Worm (Caenorhabditis elegans) whole organism, L1 larva: Measurements from ENCODE around the gene egl-4.

Experiments used
- F16B12.6 ChIP-seq: fragments of 150-350 bp; optimal IDR thresholded peaks from 2 replicates; lab custom pipeline; 2014; ENCODE audit warnings: missing biosample characterization, missing genetic modification characterization
- aha-1 ChIP-seq: fragments of 150-350 bp; optimal IDR thresholded peaks from 2 replicates; lab custom pipeline; 2014; ENCODE audit warnings: missing biosample characterization, missing genetic modification characterization
- alr-1 ChIP-seq: fragments of 200-800 bp; sonication (Bioruptor generic); optimal IDR thresholded peaks from 2 replicates; lab custom pipeline; 2018; ENCODE audit warnings: borderline replicate concordance, mild to moderate bottlenecking, missing genetic modification characterization, missing compliant biosample characterization
- ama-1 ChIP-seq: fragments of 150-350 bp; optimal IDR thresholded peaks from 2 replicates; lab custom pipeline; 2014
- blmp-1 ChIP-seq: fragments of 150-350 bp; optimal IDR thresholded peaks from 2 replicates; lab custom pipeline; 2014; ENCODE audit warnings: missing biosample characterization, missing genetic modification characterization
- ceh-82 ChIP-seq, 3 experiments: fragments of 150-350 bp in 1 of 3; sonication (generic microtip) in 2 of 3; optimal IDR thresholded peaks; 2 replicates each; lab custom pipeline; 2014 to 2017; ENCODE audit warnings: missing biosample characterization in 3 of 3, missing genetic modification characterization in 3 of 3
- ceh-90 ChIP-seq: sonication (generic microtip); optimal IDR thresholded peaks from 2 replicates; lab custom pipeline; 2016; ENCODE audit warnings: missing genetic modification characterization, missing compliant biosample characterization
- dsc-1 ChIP-seq: sonication (generic microtip); optimal IDR thresholded peaks from 2 replicates; lab custom pipeline; 2016; ENCODE audit warnings: mild to moderate bottlenecking, missing genetic modification characterization, missing compliant biosample characterization
- efl-1 ChIP-seq, 4 experiments: fragments of 150-350 bp; optimal IDR thresholded peaks in 3 of 4; peaks in 1 of 4; 1 replicate in 1 of 4; 2 replicates in 3 of 4; lab custom pipeline; 2014; ENCODE audit warnings: missing biosample characterization in 2 of 4, missing genetic modification characterization in 2 of 4, missing genetic modification reagents in 2 of 4
- efl-3 ChIP-seq: fragments of 200-800 bp; sonication (Bioruptor generic); optimal IDR thresholded peaks from 2 replicates; lab custom pipeline; 2018; ENCODE audit warnings: mild to moderate bottlenecking, missing genetic modification characterization, missing compliant biosample characterization
- egl-13 ChIP-seq: sonication (generic microtip); optimal IDR thresholded peaks from 2 replicates; lab custom pipeline; 2016; ENCODE audit warnings: missing genotype, missing genetic modification reagents, missing genetic modification characterization, missing compliant biosample characterization
- elt-2 ChIP-seq: sonication (generic microtip); optimal IDR thresholded peaks from 2 replicates; lab custom pipeline; 2016; ENCODE audit warnings: missing genetic modification characterization, mild to moderate bottlenecking, inconsistent platforms, missing compliant biosample characterization, missing genetic modification reagents
- elt-3 ChIP-seq, 6 experiments: fragments of 150-350 bp in 1 of 6; sonication (generic microtip); optimal IDR thresholded peaks; 2 replicates each; lab custom pipeline; 2017 to 2018; ENCODE audit warnings: missing biosample characterization in 6 of 6, missing genetic modification characterization in 6 of 6, inconsistent platforms in 1 of 6
- fkh-10 ChIP-seq: sonication (generic microtip); optimal IDR thresholded peaks from 2 replicates; lab custom pipeline; 2017; ENCODE audit warnings: missing biosample characterization, missing genetic modification reagents, missing genetic modification characterization
- fkh-4 ChIP-seq: sonication (generic microtip); optimal IDR thresholded peaks from 2 replicates; lab custom pipeline; 2016; ENCODE audit warnings: missing compliant biosample characterization, missing genetic modification characterization, borderline replicate concordance
- fkh-8 ChIP-seq: sonication (generic microtip); optimal IDR thresholded peaks from 2 replicates; lab custom pipeline; 2016; ENCODE audit warnings: mild to moderate bottlenecking, missing genetic modification characterization, missing compliant biosample characterization
- fos-1 ChIP-seq: fragments of 150-350 bp; optimal IDR thresholded peaks from 2 replicates; lab custom pipeline; 2014; ENCODE audit warnings: missing biosample characterization, missing genetic modification characterization
- grh-1 ChIP-seq: fragments of 200-800 bp; sonication (Bioruptor generic); IDR thresholded peaks from 2 replicates; pipeline ENCODE4 v1.3.6; 2022; ENCODE audit warnings: missing genetic modification reagents, missing genetic modification characterization, missing compliant biosample characterization
- hlh-17 ChIP-seq: fragments of 200-800 bp; sonication (Bioruptor generic); optimal IDR thresholded peaks from 2 replicates; lab custom pipeline; 2018; ENCODE audit warnings: missing genetic modification characterization, mild to moderate bottlenecking, missing compliant biosample characterization, moderate library complexity, borderline replicate concordance
- hlh-4 ChIP-seq: sonication (generic microtip); optimal IDR thresholded peaks from 2 replicates; lab custom pipeline; 2016; ENCODE audit warnings: mild to moderate bottlenecking, missing genetic modification characterization, missing compliant biosample characterization
- hpl-2 ChIP-seq: fragments of 150-350 bp; optimal IDR thresholded peaks from 2 replicates; lab custom pipeline; 2014; ENCODE audit warnings: missing biosample characterization, missing genetic modification reagents, missing genetic modification characterization
- irx-1 ChIP-seq: sonication (generic microtip); optimal IDR thresholded peaks from 2 replicates; lab custom pipeline; 2016; ENCODE audit warnings: missing genetic modification characterization, missing compliant biosample characterization
- isw-1 ChIP-seq: fragments of 200-800 bp; sonication (Bioruptor generic); IDR thresholded peaks from 2 replicates; pipeline ENCODE4 v1.3.6; 2022; ENCODE audit warnings: missing genetic modification characterization, missing compliant biosample characterization
- lin-13 ChIP-seq: fragments of 150-350 bp; optimal IDR thresholded peaks from 2 replicates; lab custom pipeline; 2014; ENCODE audit warnings: missing biosample characterization, missing genetic modification reagents, missing genetic modification characterization
- lin-14 ChIP-seq: fragments of 200-800 bp; sonication (Bioruptor generic); optimal IDR thresholded peaks from 2 replicates; lab custom pipeline; 2018; ENCODE audit warnings: mild to moderate bottlenecking, missing genetic modification characterization, moderate library complexity, missing compliant biosample characterization
- lin-15B ChIP-seq: fragments of 150-350 bp; sonication (generic microtip); optimal IDR thresholded peaks from 3 replicates; lab custom pipeline; 2014; ENCODE audit warnings: missing biosample characterization, missing genetic modification characterization
- lir-3 ChIP-seq: sonication (generic microtip); optimal IDR thresholded peaks from 2 replicates; lab custom pipeline; 2016; ENCODE audit warnings: mild to moderate bottlenecking, missing genetic modification characterization, moderate library complexity, missing compliant biosample characterization; ENCODE audit not compliant: poor library complexity
- lsy-2 ChIP-seq, 2 experiments: fragments of 150-350 bp; optimal IDR thresholded peaks; 2 replicates each; lab custom pipeline; 2014; ENCODE audit warnings: missing biosample characterization in 2 of 2, missing genetic modification characterization in 2 of 2
- mdl-1 ChIP-seq, 2 experiments: fragments of 150-350 bp; optimal IDR thresholded peaks; 2 replicates each; lab custom pipeline; 2014 to 2017; ENCODE audit warnings: missing biosample characterization in 2 of 2, missing genetic modification characterization in 2 of 2, inconsistent platforms in 1 of 2
- nhr-20 ChIP-seq: sonication (generic microtip); optimal IDR thresholded peaks from 2 replicates; lab custom pipeline; 2016; ENCODE audit warnings: mild to moderate bottlenecking, missing genetic modification characterization, missing compliant biosample characterization
- nhr-237 ChIP-seq: fragments of 150-350 bp; optimal IDR thresholded peaks from 2 replicates; lab custom pipeline; 2014; ENCODE audit warnings: missing biosample characterization, missing genetic modification characterization
- nhr-47 ChIP-seq: sonication (generic microtip); optimal IDR thresholded peaks from 2 replicates; lab custom pipeline; 2016; ENCODE audit warnings: mild to moderate bottlenecking, missing genetic modification characterization, moderate library complexity, missing compliant biosample characterization
- nhr-71 ChIP-seq: sonication (generic microtip); optimal IDR thresholded peaks from 2 replicates; lab custom pipeline; 2016; ENCODE audit warnings: mild to moderate bottlenecking, missing genetic modification characterization, moderate library complexity, missing compliant biosample characterization
- nhr-76 ChIP-seq: sonication (generic microtip); optimal IDR thresholded peaks from 2 replicates; lab custom pipeline; 2017; ENCODE audit warnings: missing biosample characterization, missing genetic modification characterization
- nhr-84 ChIP-seq: sonication (generic microtip); optimal IDR thresholded peaks from 2 replicates; lab custom pipeline; 2017; ENCODE audit warnings: missing biosample characterization, missing genetic modification characterization
- nhr-85 ChIP-seq: sonication (generic microtip); peaks from one replicate; lab custom pipeline; 2016; ENCODE audit warnings: missing genetic modification characterization, inconsistent platforms, missing compliant biosample characterization
- nhr-90 ChIP-seq: sonication (generic microtip); optimal IDR thresholded peaks from 2 replicates; lab custom pipeline; 2016; ENCODE audit warnings: mild to moderate bottlenecking, missing genetic modification characterization, missing compliant biosample characterization; ENCODE audit not compliant: poor library complexity
- pax-3 ChIP-seq: fragments of 200-800 bp; sonication (Bioruptor generic); optimal IDR thresholded peaks from 2 replicates; lab custom pipeline; 2018; ENCODE audit warnings: mild to moderate bottlenecking, missing genetic modification characterization, moderate library complexity, missing compliant biosample characterization
- pqm-1 ChIP-seq: sonication (generic microtip); optimal IDR thresholded peaks from 3 replicates; lab custom pipeline; 2017; ENCODE audit warnings: missing biosample characterization, missing genetic modification characterization
- snu-23 ChIP-seq: sonication (generic microtip); optimal IDR thresholded peaks from 2 replicates; lab custom pipeline; 2016; ENCODE audit warnings: missing genetic modification characterization, missing compliant biosample characterization
- sox-4 ChIP-seq: sonication (generic microtip); optimal IDR thresholded peaks from 2 replicates; lab custom pipeline; 2016; ENCODE audit warnings: missing genetic modification characterization, missing compliant biosample characterization
- swsn-7 ChIP-seq: sonication (generic microtip); optimal IDR thresholded peaks from 2 replicates; lab custom pipeline; 2016; ENCODE audit warnings: missing genetic modification characterization, missing compliant biosample characterization
- unc-130 ChIP-seq: fragments of 150-350 bp; optimal IDR thresholded peaks from 2 replicates; lab custom pipeline; 2017; ENCODE audit warnings: missing biosample characterization, missing genetic modification characterization, inconsistent platforms
- unc-62 ChIP-seq: fragments of 150-350 bp; optimal IDR thresholded peaks from 2 replicates; lab custom pipeline; 2014; ENCODE audit warnings: missing biosample characterization, missing genetic modification reagents, missing genetic modification characterization
- unc-86 ChIP-seq: sonication (generic microtip); optimal IDR thresholded peaks from 2 replicates; lab custom pipeline; 2016; ENCODE audit warnings: missing genetic modification characterization, missing compliant biosample characterization
- xbp-1 ChIP-seq: sonication (generic microtip); optimal IDR thresholded peaks from 2 replicates; lab custom pipeline; 2016; ENCODE audit warnings: missing genetic modification characterization, missing compliant biosample characterization
- zag-1 ChIP-seq: fragments of 150-350 bp; optimal IDR thresholded peaks from 2 replicates; lab custom pipeline; 2014; ENCODE audit warnings: missing biosample characterization, missing genetic modification characterization

Gene egl-4

DNA sequence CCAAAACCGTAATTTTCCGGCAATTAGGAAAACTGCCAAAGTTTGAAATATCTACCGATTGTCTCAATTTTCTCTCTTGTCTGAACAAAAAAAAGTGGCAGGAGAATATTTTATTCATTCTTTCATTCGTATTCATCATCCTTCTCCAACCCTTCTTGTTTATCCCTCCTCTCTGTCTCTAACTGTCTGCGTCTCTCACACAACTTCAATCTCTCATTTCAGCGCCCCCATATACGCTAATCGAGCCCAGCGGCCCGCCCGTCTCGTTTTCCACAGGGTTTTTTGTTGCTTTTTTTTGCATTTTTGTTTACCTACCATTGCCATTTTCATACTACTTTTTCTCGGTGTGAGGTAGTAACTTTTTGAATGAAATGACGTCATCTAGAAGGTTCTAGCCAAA is 5.6 kb upstream of the egl-4 start (continued):
- TF ChIP-seq hlh-4 (tag; lab: Kevin White, UChicago) (no peak), hlh-17 (GFP tag; lab: Kevin White, UChicago) (no peak), swsn-7 (peak; percentile 22), lin-14 (GFP tag; lab: Kevin White, UChicago) (peak; percentile 53), grh-1 (no peak), fkh-4 (tag; lab: Kevin White, UChicago) (no peak), isw-1 (GFP tag; lab: Robert Waterston, UW) (no peak), ama-1 (lab: Kevin White, UChicago) (no peak), lir-3 (tag; lab: Kevin White, UChicago) (no peak)

DNA sequence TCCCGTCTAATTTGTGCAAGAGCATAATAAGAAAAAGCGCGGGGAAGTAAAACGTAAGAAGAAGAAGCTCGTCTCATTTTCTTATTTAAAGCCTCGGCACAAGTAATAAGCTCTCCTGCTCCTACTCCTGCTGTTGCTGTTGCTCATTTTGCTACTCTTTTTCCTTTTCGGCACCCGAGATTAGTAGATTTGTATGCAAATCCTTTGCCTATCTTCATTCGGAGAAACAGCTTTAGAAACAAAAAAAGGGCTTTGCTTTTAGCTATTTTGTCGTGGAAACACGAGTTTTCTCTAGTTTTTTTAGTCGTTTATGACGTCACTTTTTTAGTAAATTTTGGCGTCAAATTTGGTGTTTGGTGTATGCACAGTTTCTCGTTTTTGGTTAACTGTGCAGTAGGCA is 4.3 kb upstream of the egl-4 start:
- TF ChIP-seq unc-86 (tag; lab: Kevin White, UChicago) (peak; percentile 10), lin-14 (GFP tag; lab: Kevin White, UChicago) (peak; percentile 10), pax-3 (tag; lab: Kevin White, UChicago) (peak; percentile 57), nhr-47 (peak; percentile 23), zag-1 (tag; lab: Kevin White, UChicago) (no peak), aha-1 (tag; lab: Kevin White, UChicago) (no peak), dsc-1 (tag; lab: Kevin White, UChicago) (peak; percentile 79), fkh-8 (tag; lab: Kevin White, UChicago) (peak; percentile 32)
- TF ChIP-seq, all 84 proteins: peak for 6

DNA sequence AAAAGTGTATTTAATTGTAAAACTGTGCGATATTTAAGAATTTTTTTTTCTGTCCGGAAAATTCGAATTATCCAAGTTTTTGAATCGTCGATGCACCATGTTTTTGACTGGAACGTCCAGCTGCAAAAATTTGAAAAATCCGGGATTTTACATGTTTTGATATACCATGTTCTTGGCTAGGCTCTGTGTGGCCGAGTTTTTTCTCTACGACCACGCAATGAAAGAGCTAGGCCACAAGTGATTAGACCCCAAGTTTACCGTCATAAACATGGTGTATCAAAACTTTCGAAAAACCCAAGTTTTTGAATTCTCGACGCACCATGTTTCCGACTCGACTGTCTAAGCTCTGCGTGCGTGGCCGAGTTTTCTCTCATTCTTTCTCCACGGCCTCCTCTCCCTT is 3.2 kb upstream of the egl-4 start:
- TF ChIP-seq lin-15B (tag; lab: Kevin White, UChicago) (no peak), hlh-17 (GFP tag; lab: Kevin White, UChicago) (no peak), ceh-90 (tag; lab: Kevin White, UChicago) (no peak), nhr-47 (no peak), grh-1 (no peak), blmp-1 (tag; lab: Kevin White, UChicago) (no peak), nhr-76 (tag; lab: Kevin White, UChicago) (no peak), nhr-85 (tag; lab: Kevin White, UChicago) (no peak), alr-1 (tag; lab: Kevin White, UChicago) (no peak), fos-1 (no peak), xbp-1 (no peak), irx-1 (tag; lab: Kevin White, UChicago) (no peak), lin-13 (GFP tag; lab: Kevin White, UChicago) (no peak), unc-130 (no peak), nhr-84 (tag; lab: Kevin White, UChicago) (no peak), F16B12.6 (tag; lab: Kevin White, UChicago) (no peak), ceh-82 (tag; optimal IDR thresholded peaks at IDR 0.05; lab: Kevin White, UChicago) (no peak), zag-1 (tag; lab: Kevin White, UChicago) (no peak)

DNA sequence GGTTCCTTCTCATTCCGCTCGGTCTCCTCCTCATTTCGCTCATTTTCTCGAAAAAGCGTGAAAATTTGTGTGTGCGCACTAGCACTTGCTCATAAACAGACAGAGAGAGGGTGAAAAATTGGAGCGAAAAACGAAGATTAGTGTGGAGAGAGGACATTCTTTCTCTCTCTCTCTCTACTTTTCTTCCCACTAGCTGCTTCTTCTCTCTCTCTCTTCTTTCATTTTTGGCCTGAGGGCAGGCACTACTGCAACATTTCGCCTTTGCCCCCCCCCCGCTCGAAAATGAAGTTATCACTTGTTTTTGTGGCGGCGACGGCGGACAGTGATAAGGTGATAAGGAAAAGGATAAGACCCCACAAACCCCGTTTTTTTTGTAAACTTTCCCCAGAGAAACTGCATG is 2.8 kb upstream of the egl-4 start:
- peak; percentile 30 for TF ChIP-seq nhr-71 (tag; lab: Kevin White, UChicago)
- TF ChIP-seq fkh-10 (GFP tag; lab: Kevin White, UChicago): peak; percentile 21
- TF ChIP-seq ceh-82 (tag; optimal IDR thresholded peaks at IDR 0.05; lab: Kevin White, UChicago): peak in 1 of 3 experiments; percentile 68
- peak; percentile 44 for TF ChIP-seq fkh-8 (tag; lab: Kevin White, UChicago)
- TF ChIP-seq mdl-1 (tag; optimal IDR thresholded peaks at IDR 0.05; lab: Kevin White, UChicago): peak in 1 of 2 experiments; percentile 0
- peak; percentile 35 for TF ChIP-seq nhr-20 (tag; lab: Kevin White, UChicago)
- no peak for TF ChIP-seq nhr-90 (tag; lab: Kevin White, UChicago)
- TF ChIP-seq efl-3 (GFP tag; lab: Kevin White, UChicago): no peak
- no peak for TF ChIP-seq alr-1 (tag; lab: Kevin White, UChicago)
- TF ChIP-seq egl-13 (tag; lab: Kevin White, UChicago): no peak
- peak in 4 of 6 experiments; percentile 1 to 70 (median 36) for TF ChIP-seq elt-3 (tag; optimal IDR thresholded peaks at IDR 0.05; lab: Kevin White, UChicago)
- peak; percentile 78 for TF ChIP-seq lin-14 (GFP tag; lab: Kevin White, UChicago)
- no peak for TF ChIP-seq hpl-2 (GFP tag; lab: Kevin White, UChicago)
- TF ChIP-seq unc-62 (GFP tag; lab: Kevin White, UChicago): no peak
- TF ChIP-seq sox-4: no peak
- TF ChIP-seq nhr-237: no peak
- TF ChIP-seq fos-1: no peak
- TF ChIP-seq lsy-2 (tag; optimal IDR thresholded peaks at IDR 0.05; lab: Kevin White, UChicago): peak in 1 of 2 experiments; percentile 35
- TF ChIP-seq pqm-1 (tag; lab: Kevin White, UChicago): peak; percentile 45
- TF ChIP-seq efl-1 (optimal IDR thresholded peaks at IDR 0.05; lab: Kevin White, UChicago): peak in 1 of 2 experiments; percentile 10
- TF ChIP-seq efl-1 (GFP tag; optimal IDR thresholded peaks at IDR 0.05 in 1 of 2; lab: Kevin White, UChicago): peak in 1 of 2 experiments; percentile 50
- peak; percentile 4 for TF ChIP-seq snu-23 (GFP tag; lab: Kevin White, UChicago)
- peak; percentile 80 for TF ChIP-seq elt-2
